Fruit fly (Drosophila melanogaster) whole organism, embryonic: Measurements from ENCODE around the gene CG42494.
A peak's percentile ranks its signal among the peaks of the same experiment; 100 is the strongest.

Source experiments
- Abd-B ChIP-seq: fragments of 200-800 bp; sonication (Bioruptor generic); optimal IDR thresholded peaks from 2 replicates; lab custom pipeline; 2018; ENCODE audit warnings: missing biosample characterization, mild to moderate bottlenecking, missing genetic modification characterization, moderate library complexity
- BEAF-32 ChIP-seq: fragments of 200-800 bp; sonication (Bioruptor generic); optimal IDR thresholded peaks from 3 replicates; lab custom pipeline; 2017; ENCODE audit warnings: missing biosample characterization, missing genetic modification characterization, mild to moderate bottlenecking, moderate library complexity, missing genetic modification reagents
- Blimp-1 ChIP-seq: fragments of 200-800 bp; sonication (Bioruptor generic); optimal IDR thresholded peaks from 3 replicates; lab custom pipeline; 2018; ENCODE audit warnings: missing biosample characterization, missing genetic modification characterization, mild to moderate bottlenecking, moderate library complexity, missing genetic modification reagents
- CG10431 ChIP-seq: fragments of 200-800 bp; sonication (Bioruptor generic); optimal IDR thresholded peaks from 3 replicates; lab custom pipeline; 2018; ENCODE audit warnings: missing biosample characterization, mild to moderate bottlenecking, missing genetic modification characterization
- CG10654 ChIP-seq: fragments of 200-800 bp; sonication (Bioruptor generic); optimal IDR thresholded peaks from 2 replicates; lab custom pipeline; 2016; ENCODE audit warnings: missing biosample characterization, missing genetic modification characterization
- CG11093 ChIP-seq: fragments of 200-800 bp; sonication (Bioruptor generic); IDR thresholded peaks from 3 replicates; pipeline ENCODE4 v1.3.6; 2022; ENCODE audit warnings: missing biosample characterization, missing genetic modification characterization
- CG12391 ChIP-seq: fragments of 200-800 bp; sonication (Bioruptor generic); optimal IDR thresholded peaks from 3 replicates; lab custom pipeline; 2018; ENCODE audit warnings: missing biosample characterization, mild to moderate bottlenecking, missing genetic modification characterization, moderate library complexity
- CG12769 ChIP-seq: fragments of 200-800 bp; sonication (Bioruptor generic); optimal IDR thresholded peaks from 2 replicates; lab custom pipeline; 2019; ENCODE audit warnings: missing biosample characterization, mild to moderate bottlenecking, missing genetic modification characterization, moderate library complexity
- CG15514 ChIP-seq: fragments of 200-800 bp; sonication (Bioruptor generic); optimal IDR thresholded peaks from 3 replicates; lab custom pipeline; 2017; ENCODE audit warnings: missing biosample characterization, missing genetic modification characterization, mild to moderate bottlenecking, moderate library complexity, missing genetic modification reagents
- CG1647 ChIP-seq: fragments of 200-800 bp; sonication (Bioruptor generic); optimal IDR thresholded peaks from 3 replicates; lab custom pipeline; 2016; ENCODE audit warnings: missing biosample characterization, missing genetic modification characterization
- CG2199 ChIP-seq: fragments of 200-800 bp; sonication (Bioruptor generic); IDR thresholded peaks from 3 replicates; pipeline ENCODE4 v1.3.6; 2022; ENCODE audit warnings: missing biosample characterization, missing genetic modification characterization
- CG4854 ChIP-seq: fragments of 200-800 bp; sonication (Bioruptor generic); optimal IDR thresholded peaks from 2 replicates; lab custom pipeline; 2016; ENCODE audit warnings: missing biosample characterization, missing genetic modification characterization, inconsistent platforms
- CG6854 ChIP-seq: fragments of 200-800 bp; sonication (Bioruptor generic); optimal IDR thresholded peaks from 3 replicates; lab custom pipeline; 2017; ENCODE audit warnings: missing biosample characterization, mild to moderate bottlenecking, missing genetic modification characterization
- CG7786 ChIP-seq: fragments of 200-800 bp; sonication (Bioruptor generic); optimal IDR thresholded peaks from 2 replicates; lab custom pipeline; 2016; ENCODE audit warnings: missing biosample characterization, missing genetic modification characterization
- CHES-1-like ChIP-seq: fragments of 200-800 bp; sonication (Bioruptor generic); optimal IDR thresholded peaks from 2 replicates; lab custom pipeline; 2016; ENCODE audit warnings: missing biosample characterization, missing genetic modification characterization
- Camta ChIP-seq: fragments of 200-800 bp; sonication (Bioruptor generic); optimal IDR thresholded peaks from 2 replicates; lab custom pipeline; 2016; ENCODE audit warnings: missing biosample characterization, missing genetic modification characterization
- CkIIα-i1 ChIP-seq: fragments of 200-800 bp; sonication (Bioruptor generic); IDR thresholded peaks from 2 replicates; pipeline ENCODE4 v1.3.6; 2022; ENCODE audit warnings: missing biosample characterization, missing genetic modification characterization
- CrebB ChIP-seq: fragments of 200-800 bp; sonication (Bioruptor generic); optimal IDR thresholded peaks from 3 replicates; lab custom pipeline; 2018; ENCODE audit warnings: missing biosample characterization, mild to moderate bottlenecking, missing genetic modification characterization
- Dip3 ChIP-seq: fragments of 200-800 bp; sonication (Bioruptor generic); optimal IDR thresholded peaks from 3 replicates; lab custom pipeline; 2016; ENCODE audit warnings: missing biosample characterization, missing genetic modification characterization
- Doc3 ChIP-seq: fragments of 200-800 bp; sonication (Bioruptor generic); IDR thresholded peaks from 3 replicates; pipeline ENCODE4 v1.3.6; 2022; ENCODE audit warnings: missing biosample characterization, missing genetic modification characterization; ENCODE audit not compliant: partially characterized antibody
- E2f2 ChIP-seq: fragments of 200-800 bp; sonication (Bioruptor generic); IDR thresholded peaks from 2 replicates; pipeline ENCODE4 v1.3.6; 2022; ENCODE audit warnings: missing biosample characterization, missing genetic modification characterization
- H15 ChIP-seq: fragments of 200-800 bp; sonication (Bioruptor generic); IDR thresholded peaks from 3 replicates; pipeline ENCODE4 v1.3.6; 2022; ENCODE audit warnings: missing biosample characterization, missing genetic modification characterization
- HmgZ ChIP-seq: fragments of 200-800 bp; sonication (Bioruptor generic); optimal IDR thresholded peaks from 2 replicates; lab custom pipeline; 2018; ENCODE audit warnings: missing biosample characterization, mild to moderate bottlenecking, missing genetic modification characterization
- Jarid2 ChIP-seq: fragments of 200-800 bp; sonication (Bioruptor generic); optimal IDR thresholded peaks from 3 replicates; lab custom pipeline; 2017; ENCODE audit warnings: mild to moderate bottlenecking, missing biosample characterization, missing genetic modification reagents, missing genetic modification characterization
- Mad ChIP-seq: fragments of 200-800 bp; sonication (Bioruptor generic); optimal IDR thresholded peaks from 2 replicates; lab custom pipeline; 2016; ENCODE audit warnings: missing biosample characterization, missing genetic modification characterization
- NC2α ChIP-seq: fragments of 200-800 bp; sonication (Bioruptor generic); optimal IDR thresholded peaks from 2 replicates; lab custom pipeline; 2016; ENCODE audit warnings: missing biosample characterization, missing genetic modification characterization
- NFAT ChIP-seq: fragments of 200-800 bp; sonication (Bioruptor generic); IDR thresholded peaks from 2 replicates; pipeline ENCODE4 v1.3.6; 2022; ENCODE audit warnings: missing biosample characterization, missing genetic modification characterization
- Sin3A ChIP-seq: fragments of >200 bp; optimal IDR thresholded peaks from 2 replicates; lab custom pipeline; 2018
- Stat92E ChIP-seq, 3 experiments: fragments of >200 bp in 2 of 3; fragments of 200-800 bp in 1 of 3; sonication (Bioruptor generic) in 1 of 3; optimal IDR thresholded peaks; 2 replicates each; lab custom pipeline; 2017 to 2019; ENCODE audit warnings: missing biosample characterization in 3 of 3, missing genetic modification characterization in 3 of 3, mild to moderate bottlenecking in 1 of 3, moderate library complexity in 1 of 3
- Tbp ChIP-seq: fragments of >200 bp; optimal IDR thresholded peaks from 2 replicates; lab custom pipeline; 2018; ENCODE audit warnings: missing biosample characterization, missing genetic modification characterization
- caup ChIP-seq: fragments of 200-800 bp; sonication (Bioruptor generic); optimal IDR thresholded peaks from 3 replicates; lab custom pipeline; 2017; ENCODE audit warnings: missing biosample characterization, mild to moderate bottlenecking, missing genetic modification characterization, moderate library complexity; ENCODE audit not compliant: severe bottlenecking
- corto ChIP-seq: fragments of 200-800 bp; sonication (Bioruptor generic); optimal IDR thresholded peaks from 2 replicates; lab custom pipeline; 2016; ENCODE audit warnings: missing biosample characterization, mild to moderate bottlenecking, missing genetic modification characterization, moderate library complexity
- dan ChIP-seq: fragments of 200-800 bp; sonication (Bioruptor generic); IDR thresholded peaks from 2 replicates; pipeline ENCODE4 v1.3.6; 2022; ENCODE audit warnings: missing biosample characterization, missing genetic modification characterization
- dm ChIP-seq: fragments of 200-800 bp; sonication (Bioruptor generic); optimal IDR thresholded peaks from 3 replicates; lab custom pipeline; 2016; ENCODE audit warnings: missing biosample characterization, missing genetic modification characterization
- gt ChIP-seq: fragments of 200-800 bp; sonication (Bioruptor generic); IDR thresholded peaks from 2 replicates; pipeline ENCODE4 v1.3.6; 2022; ENCODE audit warnings: missing biosample characterization, missing genetic modification characterization
- hkb ChIP-seq, 2 experiments: fragments of 200-800 bp in 1 of 2; fragments of >200 bp in 1 of 2; sonication (Bioruptor generic) in 1 of 2; IDR thresholded peaks in 1 of 2; optimal IDR thresholded peaks in 1 of 2; 2 replicates each; pipeline versions ENCODE4 v1.3.6 to Lab custom; 2017 to 2022; ENCODE audit warnings: missing biosample characterization in 1 of 2, missing genetic modification characterization in 1 of 2
- insv ChIP-seq, 2 experiments: fragments of 200-800 bp; sonication (Bioruptor generic); optimal IDR thresholded peaks; 3 replicates each; lab custom pipeline; 2016 to 2018; ENCODE audit warnings: missing biosample characterization in 2 of 2, missing genetic modification characterization in 2 of 2
- jigr1 ChIP-seq: fragments of 200-800 bp; sonication (Bioruptor generic); IDR thresholded peaks from 3 replicates; pipeline ENCODE4 v1.3.6; 2022; ENCODE audit warnings: missing biosample characterization, missing genetic modification characterization
- nmo ChIP-seq: fragments of 200-800 bp; sonication (Bioruptor generic); optimal IDR thresholded peaks from 2 replicates; lab custom pipeline; 2018; ENCODE audit warnings: missing biosample characterization, mild to moderate bottlenecking, missing genetic modification characterization, moderate library complexity
- oc ChIP-seq: fragments of 200-800 bp; sonication (Bioruptor generic); optimal IDR thresholded peaks from 2 replicates; lab custom pipeline; 2018; ENCODE audit warnings: missing biosample characterization, mild to moderate bottlenecking, missing genetic modification characterization, moderate library complexity
- onecut ChIP-seq: fragments of 200-800 bp; sonication (Bioruptor generic); IDR thresholded peaks from 2 replicates; pipeline ENCODE4 v1.3.6; 2022; ENCODE audit warnings: missing biosample characterization, missing genetic modification characterization
- sima ChIP-seq: fragments of 200-800 bp; sonication (Bioruptor generic); optimal IDR thresholded peaks from 2 replicates; lab custom pipeline; 2016; ENCODE audit warnings: missing biosample characterization, missing genetic modification characterization
- unpg ChIP-seq: fragments of 200-800 bp; sonication (Bioruptor generic); optimal IDR thresholded peaks from 3 replicates; lab custom pipeline; 2018; ENCODE audit warnings: missing biosample characterization, mild to moderate bottlenecking, missing genetic modification characterization, moderate library complexity
- vnd ChIP-seq: fragments of 200-800 bp; sonication (Bioruptor generic); IDR thresholded peaks from 3 replicates; pipeline ENCODE4 v1.3.6; 2022; ENCODE audit warnings: missing biosample characterization, missing genetic modification characterization; ENCODE audit not compliant: partially characterized antibody
- zen ChIP-seq: fragments of 200-800 bp; sonication (Bioruptor generic); optimal IDR thresholded peaks from 3 replicates; lab custom pipeline; 2018; ENCODE audit warnings: missing biosample characterization, mild to moderate bottlenecking, missing genetic modification characterization, moderate library complexity
- zfh1 ChIP-seq: fragments of 200-800 bp; sonication (Bioruptor generic); IDR thresholded peaks from 3 replicates; pipeline ENCODE4 v1.3.6; 2022; ENCODE audit warnings: missing biosample characterization, missing genetic modification characterization

Gene CG42494

dm6 chr3L:3218859-3219258 lies 34.7 kb downstream of the CG42494 start, which contains the start of the genes hob and nSMase (continued):
- TF ChIP-seq nmo (GFP tag; lab: Kevin White, UChicago), result peak; percentile 58
- peak; percentile 23 for TF ChIP-seq Blimp-1 (GFP tag; lab: Kevin White, UChicago)
- peak; percentile 42 for TF ChIP-seq BEAF-32 (GFP tag; lab: Kevin White, UChicago)
- TF ChIP-seq CHES-1-like, result peak; percentile 66
- TF ChIP-seq HmgZ (tag; lab: Kevin White, UChicago), result peak; percentile 12
- TF ChIP-seq unpg (GFP tag; lab: Kevin White, UChicago), result no peak
- TF ChIP-seq dm (GFP tag; lab: Kevin White, UChicago), result peak; percentile 38
- peak; percentile 12 for TF ChIP-seq Dip3 (GFP tag; lab: Kevin White, UChicago)
- peak; percentile 72 for TF ChIP-seq CG15514 (GFP tag; lab: Kevin White, UChicago)
- TF ChIP-seq Sin3A (lab: Kevin White, UChicago), result peak; percentile 54
- TF ChIP-seq caup (GFP tag; lab: Kevin White, UChicago), result peak; percentile 3
- TF ChIP-seq NC2α (GFP tag; lab: Kevin White, UChicago), result no peak
- TF ChIP-seq Stat92E (GFP tag; optimal IDR thresholded peaks at IDR 0.05; lab: Kevin White, UChicago), result peak in 1 of 3 experiments; percentile 40
- peak; percentile 61; the same call in 1 of the 2 replicates for TF ChIP-seq E2f2 (GFP tag; lab: Robert Waterston, UW)

- TF ChIP-seq jigr1 (GFP tag; lab: Robert Waterston, UW), result peak; percentile 60; the same call in 1 of the 3 replicates
- no peak for TF ChIP-seq CG12769
- TF ChIP-seq sima (GFP tag; lab: Kevin White, UChicago), result peak; percentile 46
- peak; percentile 92 for TF ChIP-seq CG12391 (tag; lab: Kevin White, UChicago)
- TF ChIP-seq onecut (GFP tag; lab: Robert Waterston, UW), result peak; percentile 89
- TF ChIP-seq CG6854 (GFP tag; lab: Kevin White, UChicago), result peak; percentile 77
- TF ChIP-seq CG11093 (GFP tag; lab: Robert Waterston, UW), result peak; percentile 58; the same call in 1 of the 3 replicates
- peak; percentile 88 for TF ChIP-seq zen (tag; lab: Kevin White, UChicago)
- TF ChIP-seq CG15514 (GFP tag; lab: Kevin White, UChicago), result peak; percentile 92
- no peak for TF ChIP-seq dan
- TF ChIP-seq CG4854 (GFP tag; lab: Kevin White, UChicago), result peak; percentile 85
- no peak for TF ChIP-seq hkb (optimal IDR thresholded peaks at IDR 0.05; lab: Kevin White, UChicago)
- TF ChIP-seq hkb (GFP tag; IDR thresholded peaks at IDR 0.05; lab: Robert Waterston, UW), result peak; percentile 80
- TF ChIP-seq corto (GFP tag; lab: Kevin White, UChicago), result peak; percentile 40
- peak; percentile 79 for TF ChIP-seq H15 (GFP tag; lab: Robert Waterston, UW)
- peak; percentile 90 for TF ChIP-seq CrebB
- TF ChIP-seq vnd (GFP tag; lab: Robert Waterston, UW), result peak; percentile 77
- peak; percentile 93 for TF ChIP-seq zfh1
- TF ChIP-seq Abd-B (GFP tag; lab: Kevin White, UChicago), result peak; percentile 73
- peak; percentile 91 for TF ChIP-seq Camta
- peak; percentile 91 for TF ChIP-seq CG1647 (GFP tag; lab: Kevin White, UChicago)
- peak; percentile 74 for TF ChIP-seq gt
- TF ChIP-seq oc (tag; lab: Kevin White, UChicago), result no peak
- peak; percentile 18 for TF ChIP-seq Tbp (GFP tag; lab: Kevin White, UChicago)
- TF ChIP-seq Mad (GFP tag; lab: Kevin White, UChicago), result peak; percentile 94
- TF ChIP-seq Jarid2 (GFP tag; lab: Kevin White, UChicago), result peak; percentile 78
- TF ChIP-seq CG10654, result peak; percentile 93
- peak; percentile 90 for TF ChIP-seq CG10431 (GFP tag; lab: Kevin White, UChicago)
- peak; percentile 95 for TF ChIP-seq NFAT
- peak; percentile 91 for TF ChIP-seq Dip3 (GFP tag; lab: Kevin White, UChicago)
- peak; percentile 81 for TF ChIP-seq Doc3 (GFP tag; lab: Robert Waterston, UW)
- TF ChIP-seq CkIIα-i1, result peak; percentile 33; the same call in 1 of the 2 replicates
- peak; percentile 84 for TF ChIP-seq CG7786 (GFP tag; lab: Kevin White, UChicago)
- TF ChIP-seq insv (GFP tag; optimal IDR thresholded peaks at IDR 0.05; lab: Kevin White, UChicago), result peak in 1 of 2 experiments; percentile 77
- peak; percentile 85; the same call in 2 of the 3 replicates for TF ChIP-seq CG2199 (GFP tag; lab: Robert Waterston, UW)
Measured at dm6 chr3L:3222643-3223389, 38.6 kb downstream of the CG42494 start, which contains the start of the genes RpL28 and eIF1. Gene RpL28 (minus strand): TSS chr3L:3222960. Gene eIF1 (plus strand): TSS chr3L:3223341.
